Fruit fly (Drosophila melanogaster): ENCODE results near the gene Mrp4.

The Mrp4 gene

DNA sequence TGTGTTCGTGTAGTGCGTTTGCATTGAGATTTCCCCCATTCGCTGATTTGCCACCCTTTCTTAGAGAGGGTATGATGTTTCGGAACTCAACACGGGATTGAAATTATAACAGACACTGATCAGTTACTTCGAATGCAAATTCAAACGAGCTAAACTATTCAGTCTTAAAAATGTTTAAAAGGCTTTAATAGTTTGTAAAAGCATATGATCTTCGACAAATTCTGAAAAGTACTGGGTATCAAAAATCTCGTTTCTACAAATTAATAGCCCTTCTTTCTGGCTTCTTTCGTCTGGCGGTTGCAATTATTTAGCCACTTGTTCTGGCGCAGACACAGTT lies 13.2 kb downstream of the Mrp4 start (continued):
- TF ChIP-seq tll (GFP tag; optimal IDR thresholded peaks at IDR 0.05), result no peak
- TF ChIP-seq esg (GFP tag; conservative IDR thresholded peaks at IDR 0.05), result peak; percentile 71
- peak; percentile 20 for TF ChIP-seq Ets97D (GFP tag; optimal IDR thresholded peaks at IDR 0.05)
- no peak for TF ChIP-seq slp2 (GFP tag; optimal IDR thresholded peaks at IDR 0.05)
- TF ChIP-seq slou (GFP tag; optimal IDR thresholded peaks at IDR 0.05), result no peak
- peak; percentile 67 for TF ChIP-seq CG17829 (tag; optimal IDR thresholded peaks at IDR 0.05)
- no peak for TF ChIP-seq BtbVII (GFP tag; optimal IDR thresholded peaks at IDR 0.05)
- peak; percentile 57 for TF ChIP-seq CG33213 (GFP tag; optimal IDR thresholded peaks at IDR 0.05)
- peak; percentile 62; the same call in 1 of the 2 replicates for TF ChIP-seq chm (GFP tag; IDR thresholded peaks at IDR 0.05)
- TF ChIP-seq trem (tag; optimal IDR thresholded peaks at IDR 0.05), result peak; percentile 26
- TF ChIP-seq CG10274 (GFP tag; optimal IDR thresholded peaks at IDR 0.05), result peak; percentile 51
- peak; percentile 58; the same call in 1 of the 2 replicates for TF ChIP-seq CG32767 (GFP tag; IDR thresholded peaks at IDR 0.05)
- TF ChIP-seq CG4328 (GFP tag; optimal IDR thresholded peaks at IDR 0.05), result no peak
- peak; percentile 75; the same call in 2 of the 3 replicates for TF ChIP-seq CG34422 (GFP tag; IDR thresholded peaks at IDR 0.05)
- no peak for TF ChIP-seq ash1 (GFP tag; optimal IDR thresholded peaks at IDR 0.05)
- TF ChIP-seq hb (GFP tag; IDR thresholded peaks at IDR 0.05; ENCODE audit: partially characterized antibody), result no peak
- no peak for TF ChIP-seq CG18619 (GFP tag; optimal IDR thresholded peaks at IDR 0.05)
- TF ChIP-seq CG15269 (tag; optimal IDR thresholded peaks at IDR 0.05), result no peak
- TF ChIP-seq CG10209 (GFP tag; optimal IDR thresholded peaks at IDR 0.05), result peak; percentile 64
- TF ChIP-seq maf-S (GFP tag; optimal IDR thresholded peaks at IDR 0.05), result peak; percentile 53
- TF ChIP-seq CG2129 (GFP tag; IDR thresholded peaks at IDR 0.05; ENCODE audit: partially characterized antibody), result no peak
- TF ChIP-seq Scr (GFP tag; IDR thresholded peaks at IDR 0.05; ENCODE audit: partially characterized antibody), result no peak
- TF ChIP-seq CG18764 (GFP tag; optimal IDR thresholded peaks at IDR 0.05), result peak; percentile 23
- TF ChIP-seq CG8281 (tag; optimal IDR thresholded peaks at IDR 0.05), result no peak
- TF ChIP-seq fd3F (GFP tag; optimal IDR thresholded peaks at IDR 0.05), result peak; percentile 65
- TF ChIP-seq CG42726 (GFP tag; IDR thresholded peaks at IDR 0.05; ENCODE audit: partially characterized antibody), result no peak
- peak; percentile 64 for TF ChIP-seq shn (GFP tag; optimal IDR thresholded peaks at IDR 0.05)
- TF ChIP-seq Max (GFP tag; optimal IDR thresholded peaks at IDR 0.05), result no peak
- peak; percentile 24 for TF ChIP-seq CG31388 (GFP tag; optimal IDR thresholded peaks at IDR 0.05)
- TF ChIP-seq tap (tag; optimal IDR thresholded peaks at IDR 0.05), result no peak
- TF ChIP-seq gfzf (GFP tag; optimal IDR thresholded peaks at IDR 0.05), result no peak
- peak; percentile 74 for TF ChIP-seq ken (GFP tag; IDR thresholded peaks at IDR 0.05)
- no peak for TF ChIP-seq Meics (GFP tag; optimal IDR thresholded peaks at IDR 0.05)
- no peak for TF ChIP-seq CG7928 (GFP tag; optimal IDR thresholded peaks at IDR 0.05)
- no peak for TF ChIP-seq CG2199 (GFP tag; IDR thresholded peaks at IDR 0.05)
- peak; percentile 52 for TF ChIP-seq salm (tag; optimal IDR thresholded peaks at IDR 0.05)
- peak; percentile 39 for TF ChIP-seq Mad (GFP tag; optimal IDR thresholded peaks at IDR 0.05)
- 0 out of 3 replicates have a peak, but pooled peaks have one; percentile 46 for TF ChIP-seq Mrtf (GFP tag; IDR thresholded peaks at IDR 0.05)
- TF ChIP-seq Sry-δ (GFP tag; optimal IDR thresholded peaks at IDR 0.05), result no peak
- no peak for TF ChIP-seq D (optimal IDR thresholded peaks at IDR 0.05)
- peak; percentile 48 for TF ChIP-seq D (GFP tag; optimal IDR thresholded peaks at IDR 0.05)
- no peak for TF ChIP-seq Hmx (GFP tag; optimal IDR thresholded peaks at IDR 0.05)
- peak; percentile 25 for TF ChIP-seq cato (GFP tag; optimal IDR thresholded peaks at IDR 0.05; ENCODE audit: borderline replicate concordance)
- no peak for TF ChIP-seq CTCF (GFP tag; optimal IDR thresholded peaks at IDR 0.05)
- TF ChIP-seq pnt (GFP tag; optimal IDR thresholded peaks at IDR 0.05), result peak; percentile 50
- TF ChIP-seq twi (tag; optimal IDR thresholded peaks at IDR 0.05), result no peak
- no peak for TF ChIP-seq hkb (optimal IDR thresholded peaks at IDR 0.05)
- TF ChIP-seq hkb (GFP tag; IDR thresholded peaks at IDR 0.05), result peak; percentile 80
- no peak for TF ChIP-seq CG10565 (GFP tag; optimal IDR thresholded peaks at IDR 0.05)
- no peak for TF ChIP-seq Sox100B (GFP tag; optimal IDR thresholded peaks at IDR 0.05)
- TF ChIP-seq CG9727 (GFP tag; optimal IDR thresholded peaks at IDR 0.05), result peak; percentile 55
- TF ChIP-seq ap (GFP tag; IDR thresholded peaks at IDR 0.05), result peak; percentile 70
